Fruit fly (Drosophila melanogaster): Measurements from ENCODE around the gene NTPase.

DNA sequence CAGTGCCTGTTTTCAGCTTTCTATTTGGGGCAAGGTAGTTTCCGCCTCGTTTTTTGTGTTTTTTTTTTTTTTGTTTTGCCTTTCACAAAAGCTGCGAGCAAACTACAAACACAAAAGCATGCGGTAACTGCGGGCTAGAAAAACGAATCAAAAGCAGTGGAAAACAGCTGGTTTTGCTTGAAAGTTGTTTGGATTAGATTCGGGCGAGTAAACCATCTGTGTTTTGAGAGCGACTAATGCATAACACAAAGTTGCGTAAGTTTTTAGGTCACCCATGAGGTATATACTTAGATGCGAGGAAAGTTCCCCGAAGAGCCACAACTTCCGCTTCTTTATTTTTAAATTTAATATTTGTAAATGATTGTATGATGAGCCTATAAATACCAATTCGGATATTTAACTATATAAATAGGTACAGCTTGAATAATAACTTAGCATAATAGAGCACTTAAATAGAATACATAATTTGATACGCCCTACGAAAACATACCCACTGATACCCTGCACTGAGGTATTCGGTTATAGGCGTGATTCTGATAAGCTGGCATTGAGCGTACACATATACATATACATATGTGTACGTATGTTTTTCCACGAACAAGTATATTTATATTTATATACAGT is 13.2 kb downstream of the NTPase start:
- TF ChIP-seq CG8478 (optimal IDR thresholded peaks at IDR 0.05) (no peak), CTCF (optimal IDR thresholded peaks at IDR 0.05) (no peak)

Measured in S2 (cell line).